Fruit fly (Drosophila melanogaster): ENCODE results near the gene CG18094.

- TF ChIP-seq CG7101 (tag; optimal IDR thresholded peaks at IDR 0.05), result no peak
- no peak for TF ChIP-seq cic (GFP tag; optimal IDR thresholded peaks at IDR 0.05)
Measured at dm6 chr2L:19484539-19484938, 5.5 kb upstream of the CG18094 start, which contains the start of the genes CG10195 and CG13084.
